Worm (Caenorhabditis elegans) whole organism, L4/young adult: ENCODE data around the gene phyh-1.

Source experiments
- W03F9.2 ChIP-seq: fragments of 150-350 bp; optimal IDR thresholded peaks from 2 replicates; lab custom pipeline; 2014; ENCODE audit warnings: missing biosample characterization, missing genetic modification characterization
- dao-5 ChIP-seq: sonication (generic microtip); optimal IDR thresholded peaks from 2 replicates; lab custom pipeline; 2016; ENCODE audit warnings: missing genotype, missing genetic modification characterization, moderate library complexity, missing compliant biosample characterization
- him-1 ChIP-seq: sonication (generic microtip); optimal IDR thresholded peaks from 2 replicates; lab custom pipeline; 2016; ENCODE audit warnings: missing genotype, missing genetic modification reagents, missing genetic modification characterization, missing compliant biosample characterization

DNA sequence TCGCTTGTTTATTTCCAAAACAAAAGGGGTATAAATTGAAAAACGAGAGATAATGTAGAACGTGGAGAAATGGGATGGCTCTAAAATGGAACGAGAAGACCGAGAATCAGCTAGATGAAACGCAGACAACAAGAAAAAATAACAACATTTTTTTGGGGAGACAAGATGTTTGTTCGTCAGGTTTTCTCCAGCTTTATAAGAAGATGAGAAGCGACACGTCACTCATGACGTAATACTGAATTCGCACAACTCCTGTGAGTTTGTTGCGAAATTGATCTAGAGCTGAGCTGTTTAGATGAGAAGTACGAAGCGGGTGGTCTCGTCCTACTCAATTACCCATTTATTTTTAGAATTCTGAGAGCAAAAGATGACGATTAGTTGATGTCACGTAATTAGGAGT, 26.1 kb upstream of the phyh-1 start:
- TF ChIP-seq him-1 (tag; lab: Kevin White, UChicago) = no peak
- no peak for TF ChIP-seq dao-5
- no peak for TF ChIP-seq W03F9.2 (tag; lab: Kevin White, UChicago)
